Fruit fly (Drosophila melanogaster) whole organism, adult: Measurements from ENCODE around the gene CG14262.

Source experiments
- CG11617 ChIP-seq: fragments of 200-800 bp; sonication (Bioruptor generic); optimal IDR thresholded peaks from 2 replicates; lab custom pipeline; 2017; ENCODE audit warnings: mild to moderate bottlenecking, missing biosample characterization, missing genetic modification reagents, missing genetic modification characterization
- CG12768 ChIP-seq: fragments of 200-800 bp; sonication (Bioruptor generic); optimal IDR thresholded peaks from 2 replicates; lab custom pipeline; 2017; ENCODE audit warnings: missing biosample characterization, missing genetic modification characterization, mild to moderate bottlenecking, moderate library complexity, missing genetic modification reagents
- CG14711 ChIP-seq: fragments of 200-800 bp; sonication (Bioruptor generic); optimal IDR thresholded peaks from 2 replicates; lab custom pipeline; 2018; ENCODE audit warnings: missing biosample characterization, mild to moderate bottlenecking, missing genetic modification characterization, moderate library complexity
- CG1620 ChIP-seq: fragments of 200-800 bp; sonication (Bioruptor generic); optimal IDR thresholded peaks from 2 replicates; lab custom pipeline; 2016; ENCODE audit warnings: missing biosample characterization, missing genetic modification characterization
- CG33017 ChIP-seq: fragments of 200-800 bp; sonication (Bioruptor generic); optimal IDR thresholded peaks from 2 replicates; lab custom pipeline; 2018; ENCODE audit warnings: missing biosample characterization, mild to moderate bottlenecking, missing genetic modification characterization, moderate library complexity
- CG5204 ChIP-seq: fragments of 200-800 bp; sonication (Bioruptor generic); optimal IDR thresholded peaks from 2 replicates; lab custom pipeline; 2016; ENCODE audit warnings: missing biosample characterization, missing genetic modification characterization
- CG7045 ChIP-seq: fragments of 200-800 bp; sonication (Bioruptor generic); optimal IDR thresholded peaks from 2 replicates; lab custom pipeline; 2017; ENCODE audit warnings: missing biosample characterization, mild to moderate bottlenecking, missing genetic modification characterization
- CG7101 ChIP-seq: fragments of 200-800 bp; sonication (Bioruptor generic); optimal IDR thresholded peaks from 2 replicates; lab custom pipeline; 2018; ENCODE audit warnings: missing biosample characterization, mild to moderate bottlenecking, missing genetic modification characterization, moderate library complexity
- Clk ChIP-seq: fragments of 200-800 bp; sonication (Bioruptor generic); optimal IDR thresholded peaks from 2 replicates; lab custom pipeline; 2017; ENCODE audit warnings: missing biosample characterization, missing genetic modification characterization
- Crg-1 ChIP-seq: fragments of 200-800 bp; sonication (Bioruptor generic); optimal IDR thresholded peaks from 2 replicates; lab custom pipeline; 2016; ENCODE audit warnings: missing biosample characterization, missing genetic modification characterization
- Hr96 ChIP-seq: fragments of 200-800 bp; sonication (Bioruptor generic); optimal IDR thresholded peaks from 2 replicates; lab custom pipeline; 2016; ENCODE audit warnings: missing biosample characterization, missing genetic modification characterization
- Mnt ChIP-seq: fragments of 200-800 bp; sonication (Bioruptor generic); optimal IDR thresholded peaks from 2 replicates; lab custom pipeline; 2016; ENCODE audit warnings: missing biosample characterization, mild to moderate bottlenecking, missing genetic modification characterization
- bab1 ChIP-seq: fragments of 200-800 bp; sonication (Bioruptor generic); optimal IDR thresholded peaks from 3 replicates; lab custom pipeline; 2019; ENCODE audit warnings: missing biosample characterization, mild to moderate bottlenecking, missing genetic modification characterization, moderate library complexity
- cic ChIP-seq: fragments of 200-800 bp; sonication (Bioruptor generic); optimal IDR thresholded peaks from 2 replicates; lab custom pipeline; 2017; ENCODE audit warnings: missing biosample characterization, mild to moderate bottlenecking, missing genetic modification characterization, moderate library complexity
- cnc ChIP-seq, 2 experiments: fragments of >200 bp; optimal IDR thresholded peaks; 2 replicates each; lab custom pipeline; 2017
- kay ChIP-seq: fragments of 200-800 bp; sonication (Bioruptor generic); peaks from one replicate; lab custom pipeline; 2016; ENCODE audit warnings: missing biosample characterization, missing genetic modification characterization, borderline replicate concordance
- ovo ChIP-seq: fragments of 200-800 bp; sonication (Bioruptor generic); optimal IDR thresholded peaks from 2 replicates; lab custom pipeline; 2016; ENCODE audit warnings: missing biosample characterization, missing genetic modification characterization
- pad ChIP-seq: fragments of 200-800 bp; sonication (Bioruptor generic); optimal IDR thresholded peaks from 3 replicates; lab custom pipeline; 2017; ENCODE audit warnings: missing biosample characterization, missing genetic modification characterization, mild to moderate bottlenecking, moderate library complexity, missing genetic modification reagents
- tj ChIP-seq: fragments of 200-800 bp; sonication (Bioruptor generic); optimal IDR thresholded peaks from 3 replicates; lab custom pipeline; 2017; ENCODE audit warnings: missing biosample characterization, mild to moderate bottlenecking, missing genetic modification characterization, moderate library complexity
- toe ChIP-seq: fragments of 200-800 bp; sonication (Bioruptor generic); optimal IDR thresholded peaks from 2 replicates; lab custom pipeline; 2016; ENCODE audit warnings: missing biosample characterization, missing genetic modification characterization

The CG14262 gene

DNA sequence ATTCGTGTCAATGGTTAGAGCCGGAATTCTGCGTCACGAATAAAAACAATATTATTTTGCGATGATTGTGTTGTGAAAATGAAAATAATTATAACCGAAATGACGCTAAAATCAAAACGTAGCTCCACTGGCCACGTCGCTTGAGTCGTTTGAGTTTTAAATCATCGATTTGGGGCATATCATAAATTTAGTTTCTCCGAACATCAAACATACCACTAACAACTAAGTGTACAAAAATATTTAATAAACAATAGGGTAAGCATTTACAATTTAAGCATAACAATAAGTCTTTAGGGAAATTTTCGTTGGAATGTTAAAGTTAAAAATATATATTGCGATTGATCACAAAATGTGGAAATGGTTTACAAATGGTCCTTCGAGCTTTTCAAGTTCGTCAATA is 14.3 kb downstream of the CG14262 start, which contains the start of the genes TTLL6B and TfIIA-L:
TTLL6B (minus strand) TSS at position 101 of the 400 bp plus-strand sequence.
TfIIA-L (plus strand) TSS at position 206 of the 400 bp plus-strand sequence.
- TF ChIP-seq CG14711 (tag; lab: Kevin White, UChicago) = no peak
- TF ChIP-seq ovo (GFP tag; lab: Kevin White, UChicago) = no peak
- no peak for TF ChIP-seq Clk
- TF ChIP-seq cnc (optimal IDR thresholded peaks at IDR 0.05; lab: Kevin White, UChicago) = no peak
- no peak for TF ChIP-seq CG7101 (tag; lab: Kevin White, UChicago)
- TF ChIP-seq pad (GFP tag; lab: Kevin White, UChicago) = no peak
- no peak for TF ChIP-seq CG12768
- TF ChIP-seq kay (GFP tag; lab: Kevin White, UChicago) = no peak
- no peak for TF ChIP-seq CG1620
- TF ChIP-seq cic (GFP tag; lab: Kevin White, UChicago) = no peak

DNA sequence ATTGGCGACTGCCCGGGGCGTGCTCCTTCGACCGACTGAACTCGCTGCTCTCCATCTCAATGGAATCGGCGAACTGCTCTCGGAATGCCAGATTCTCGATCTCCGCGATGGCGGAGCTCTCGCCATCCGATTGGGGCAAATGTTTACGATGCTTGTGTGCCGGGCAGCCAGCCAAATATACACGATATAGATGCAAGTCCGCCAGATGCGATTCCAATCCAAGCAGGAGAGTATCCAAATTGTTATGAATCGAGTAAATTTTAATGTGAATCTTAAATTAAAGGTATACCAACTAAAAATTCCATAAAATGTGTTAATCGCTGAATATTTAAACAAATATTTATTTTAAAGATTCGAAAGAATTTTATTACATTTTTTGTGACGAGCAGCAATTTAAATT is 17.3 kb downstream of the CG14262 start, which contains the start of gene CG5984:
CG5984 (minus strand) TSS at position 101 of the 400 bp plus-strand sequence.
- TF ChIP-seq Hr96 (GFP tag; lab: Kevin White, UChicago) (no peak), Clk (no peak), CG12768 (no peak), tj (GFP tag; lab: Kevin White, UChicago) (no peak), CG1620 (no peak), Crg-1 (GFP tag; lab: Kevin White, UChicago) (no peak), bab1 (GFP tag; lab: Kevin White, UChicago) (no peak), CG7045 (GFP tag; lab: Kevin White, UChicago) (no peak)

DNA sequence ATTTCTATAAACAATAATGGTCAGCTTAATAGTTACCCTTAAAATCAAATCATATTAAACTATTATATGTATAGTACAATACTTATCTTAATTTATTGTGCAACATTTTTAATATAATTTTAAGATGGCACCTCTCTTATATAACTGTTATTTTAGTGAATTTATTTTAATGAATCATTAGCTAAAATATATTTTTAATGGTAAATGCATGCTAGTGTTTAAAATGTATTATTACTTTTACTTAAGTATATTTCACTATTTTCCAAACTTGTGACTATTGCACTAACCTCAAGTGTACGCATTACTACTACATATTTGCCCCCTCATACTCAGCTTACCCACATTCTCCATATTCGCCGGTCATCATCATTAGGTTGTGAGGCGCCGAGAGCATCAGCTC is 19.0 kb downstream of the CG14262 start:
- TF ChIP-seq Mnt (GFP tag; lab: Kevin White, UChicago) (no peak), kay (GFP tag; lab: Kevin White, UChicago) (no peak), ovo (GFP tag; lab: Kevin White, UChicago) (no peak), CG7101 (tag; lab: Kevin White, UChicago) (peak; percentile 72), cic (GFP tag; lab: Kevin White, UChicago) (no peak), Clk (no peak), cnc (optimal IDR thresholded peaks at IDR 0.05; lab: Kevin White, UChicago) (no peak), CG5204 (no peak), bab1 (GFP tag; lab: Kevin White, UChicago) (peak; percentile 72), CG1620 (no peak), CG7045 (GFP tag; lab: Kevin White, UChicago) (peak; percentile 54), tj (GFP tag; lab: Kevin White, UChicago) (peak; percentile 25), Crg-1 (GFP tag; lab: Kevin White, UChicago) (no peak), Hr96 (GFP tag; lab: Kevin White, UChicago) (no peak), toe (peak; percentile 7), CG11617 (GFP tag; lab: Kevin White, UChicago) (peak; percentile 26), CG12768 (peak; percentile 15), pad (GFP tag; lab: Kevin White, UChicago) (no peak), CG14711 (tag; lab: Kevin White, UChicago) (peak; percentile 80), CG33017 (tag; lab: Kevin White, UChicago) (peak; percentile 82)

DNA sequence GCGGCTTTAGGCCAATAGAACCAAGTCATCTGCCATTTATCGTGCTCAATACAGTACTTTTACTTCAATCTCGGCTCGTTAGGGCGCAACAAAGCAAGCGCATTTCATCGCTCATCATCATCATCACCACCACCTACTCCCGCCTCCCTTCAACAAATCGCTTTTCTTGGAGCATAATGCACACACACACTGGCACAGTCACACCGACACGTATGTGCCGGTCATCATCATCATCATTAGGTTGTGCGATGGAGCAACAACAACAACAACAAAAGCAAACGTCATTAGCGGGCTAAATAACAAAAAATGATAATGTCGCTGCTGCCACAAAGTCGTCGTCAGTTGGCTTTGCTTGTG is 19.9 kb downstream of the CG14262 start:
- TF ChIP-seq pad (GFP tag; lab: Kevin White, UChicago) (no peak), kay (GFP tag; lab: Kevin White, UChicago) (no peak), CG7101 (tag; lab: Kevin White, UChicago) (no peak), Clk (no peak), cnc (optimal IDR thresholded peaks at IDR 0.05; lab: Kevin White, UChicago) (peak in 1 of 2 experiments; percentile 50), ovo (GFP tag; lab: Kevin White, UChicago) (no peak), toe (no peak), CG11617 (GFP tag; lab: Kevin White, UChicago) (no peak), CG5204 (no peak), CG12768 (no peak), tj (GFP tag; lab: Kevin White, UChicago) (peak; percentile 4)

DNA sequence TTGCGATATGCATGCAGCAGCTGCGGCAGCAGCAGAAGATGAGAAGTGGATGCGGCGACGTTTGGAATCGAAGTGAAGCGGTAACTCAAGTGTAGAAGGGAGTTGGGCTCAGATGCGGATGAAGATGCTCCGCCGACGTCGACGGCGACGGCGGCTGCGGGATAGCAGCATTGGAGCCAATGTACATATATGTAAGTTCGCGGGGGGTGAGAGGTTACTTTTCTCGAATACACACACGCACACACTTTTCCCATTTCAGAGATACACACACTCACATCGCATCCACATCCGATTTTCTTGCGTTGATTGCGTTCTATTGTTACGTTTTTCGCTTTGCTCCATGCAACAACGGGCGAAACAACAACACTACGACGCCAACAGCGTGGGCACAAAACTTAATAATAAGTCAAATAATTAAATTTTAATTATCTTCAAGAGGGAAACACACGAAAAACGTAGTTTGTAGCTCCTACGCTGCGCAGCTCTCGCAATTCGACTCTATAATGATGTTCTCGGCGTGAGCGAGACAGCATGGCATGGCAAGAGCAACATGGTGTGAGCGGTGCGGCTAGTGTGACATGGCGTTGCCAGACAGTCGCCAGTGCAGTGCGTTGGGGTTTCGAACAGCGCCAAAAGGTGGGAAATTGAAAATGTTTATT is 20.4 kb downstream of the CG14262 start, which contains the start of gene CG18766:
CG18766 (minus strand) TSS at position 508 of the 659 bp plus-strand sequence.
- TF ChIP-seq cic (GFP tag; lab: Kevin White, UChicago) (peak; percentile 60), Hr96 (GFP tag; lab: Kevin White, UChicago) (peak; percentile 31), CG11617 (GFP tag; lab: Kevin White, UChicago) (no peak), CG12768 (peak; percentile 30), Mnt (GFP tag; lab: Kevin White, UChicago) (peak; percentile 35), toe (no peak), ovo (GFP tag; lab: Kevin White, UChicago) (peak; percentile 57), CG1620 (peak; percentile 36), CG7045 (GFP tag; lab: Kevin White, UChicago) (no peak), pad (GFP tag; lab: Kevin White, UChicago) (peak; percentile 30)

DNA sequence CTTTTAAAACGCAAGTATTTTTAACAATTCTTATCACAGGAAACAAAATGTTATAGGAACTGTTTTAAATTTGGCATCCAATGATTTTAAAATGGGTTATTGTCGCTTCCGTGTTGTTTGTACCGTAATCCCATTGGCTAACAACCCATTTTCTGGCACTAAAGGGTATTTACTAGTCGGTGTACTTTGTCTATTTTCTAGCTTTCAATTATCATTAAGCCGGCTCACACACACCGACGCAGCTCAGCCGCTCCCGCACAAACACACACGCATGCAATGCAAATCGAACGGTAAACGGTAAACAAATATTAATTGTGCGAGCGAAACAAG is 20.9 kb downstream of the CG14262 start:
- TF ChIP-seq CG12768 (no peak), CG33017 (tag; lab: Kevin White, UChicago) (no peak), Mnt (GFP tag; lab: Kevin White, UChicago) (no peak), pad (GFP tag; lab: Kevin White, UChicago) (peak; percentile 18), ovo (GFP tag; lab: Kevin White, UChicago) (peak; percentile 91), cic (GFP tag; lab: Kevin White, UChicago) (no peak)
